Worm (Caenorhabditis elegans) whole organism, midembryonic: ENCODE results near the gene cyp-33C8.

Experiments
- T22C8.4 ChIP-seq: fragments of 200-800 bp; sonication (Bioruptor generic); IDR thresholded peaks from 2 replicates; pipeline ENCODE4 v1.3.6; 2022; ENCODE audit warnings: missing genetic modification characterization, missing compliant biosample characterization
- ref-1 ChIP-seq: fragments of 200-800 bp; sonication (Bioruptor generic); conservative IDR thresholded peaks from 2 replicates; pipeline ENCODE4 v1.3.6; 2022; ENCODE audit warnings: missing genetic modification reagents, missing genetic modification characterization, missing compliant biosample characterization

DNA sequence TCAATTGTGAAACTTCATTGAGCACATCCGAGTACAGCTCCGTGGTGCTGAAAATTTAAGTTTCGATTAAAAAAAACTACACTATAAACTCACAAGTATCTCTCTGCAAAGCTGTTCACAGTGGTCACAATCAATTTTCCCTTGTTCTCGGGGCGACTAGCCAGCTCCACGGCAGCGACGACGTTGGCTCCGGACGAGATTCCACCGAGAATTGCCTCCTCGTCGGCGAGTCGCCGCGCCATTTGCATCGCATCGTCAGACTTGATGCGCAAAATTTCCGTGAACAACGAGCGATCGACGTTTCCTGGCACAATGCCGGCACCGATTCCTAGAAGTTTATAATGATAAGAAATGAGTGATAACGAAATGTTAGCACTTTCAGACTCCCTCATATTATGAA lies 28.7 kb downstream of the cyp-33C8 start:
- TF ChIP-seq T22C8.4 (no peak), ref-1 (GFP tag; lab: Robert Waterston, UW) (no peak)
